Worm (Caenorhabditis elegans): Measurements from ENCODE around the gene F01D4.5.
A peak's percentile ranks its signal among the peaks of the same experiment; 100 is the strongest.

The F01D4.5 gene

DNA sequence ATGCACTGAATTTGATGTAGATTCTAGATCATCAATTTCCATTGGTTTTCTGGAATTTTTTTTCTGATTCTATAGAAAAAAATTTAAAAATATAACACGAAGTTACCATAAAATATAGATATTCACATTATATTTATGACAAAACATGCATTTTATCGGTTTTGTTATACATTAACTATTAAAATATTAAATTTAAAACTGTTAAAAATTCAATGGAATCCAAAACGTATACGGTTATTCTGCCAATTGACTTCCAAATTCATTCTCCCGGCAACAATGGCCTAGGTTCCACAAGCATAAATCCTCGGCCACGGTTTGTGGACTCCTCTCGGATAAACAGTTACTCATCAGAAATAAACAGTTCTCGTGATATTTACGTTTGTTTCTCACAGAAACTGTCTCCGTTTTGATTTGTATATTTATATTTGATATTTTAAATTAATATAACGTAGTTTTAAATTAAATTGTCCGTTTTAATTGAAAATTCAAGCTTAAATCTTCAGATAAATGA lies at the start of gene F01D4.5, which contains the start of gene ced-5 (continued):
- TF ChIP-seq C04F5.9 (tag; optimal IDR thresholded peaks at IDR 0.05) (peak; percentile 92), lir-3 (tag; optimal IDR thresholded peaks at IDR 0.05; ENCODE audit: poor library complexity) (peak; percentile 98), alr-1 (tag; optimal IDR thresholded peaks at IDR 0.05; ENCODE audit: borderline replicate concordance) (no peak), fkh-10 (GFP tag; optimal IDR thresholded peaks at IDR 0.05) (no peak), zag-1 (tag; optimal IDR thresholded peaks at IDR 0.05) (no peak), ceh-90 (tag; optimal IDR thresholded peaks at IDR 0.05) (peak; percentile 99), nhr-19 (GFP tag; conservative IDR thresholded peaks at IDR 0.05) (peak; percentile 92), mab-9 (GFP tag; IDR thresholded peaks at IDR 0.05) (peak; percentile 87), tbx-2 (tag; optimal IDR thresholded peaks at IDR 0.05) (peak; percentile 95), ztf-4 (tag; optimal IDR thresholded peaks at IDR 0.05) (peak; percentile 58), ceh-8 (GFP tag; optimal IDR thresholded peaks at IDR 0.05) (peak; percentile 88), lin-35 (GFP tag; optimal IDR thresholded peaks at IDR 0.05) (peak; percentile 70 to 86), egl-27 (tag; optimal IDR thresholded peaks at IDR 0.05) (no peak), sox-4 (tag; optimal IDR thresholded peaks at IDR 0.05) (peak; percentile 96), efl-3 (GFP tag; optimal IDR thresholded peaks at IDR 0.05) (peak; percentile 77), ceh-88 (GFP tag; IDR thresholded peaks at IDR 0.05) (peak; percentile 79), unc-98 (GFP tag; IDR thresholded peaks at IDR 0.05) (peak; percentile 90), isw-1 (GFP tag; IDR thresholded peaks at IDR 0.05) (peak; percentile 79), lin-39 (tag; optimal IDR thresholded peaks at IDR 0.05) (peak; percentile 72), pag-3 (tag; optimal IDR thresholded peaks at IDR 0.05; ENCODE audit: borderline replicate concordance, insufficient read depth) (peak; percentile 21), skn-1 (tag; optimal IDR thresholded peaks at IDR 0.05) (peak; percentile 69), unc-62 (GFP tag; optimal IDR thresholded peaks at IDR 0.05) (no peak), fkh-4 (tag; optimal IDR thresholded peaks at IDR 0.05; ENCODE audit: borderline replicate concordance) (peak; percentile 99), Y116A8C.19 (tag; optimal IDR thresholded peaks at IDR 0.05; ENCODE audit: borderline replicate concordance) (peak; percentile 94), ceh-82 (tag; optimal IDR thresholded peaks at IDR 0.05) (peak; percentile 56 to 65 (median 63)), hlh-4 (tag; optimal IDR thresholded peaks at IDR 0.05) (peak; percentile 94), C34B4.2 (tag; optimal IDR thresholded peaks at IDR 0.05) (peak; percentile 35), ces-1 (GFP tag; optimal IDR thresholded peaks at IDR 0.05) (no peak), nhr-12 (tag; optimal IDR thresholded peaks at IDR 0.05) (no peak), rnt-1 (tag; optimal IDR thresholded peaks at IDR 0.05) (peak; percentile 100), nhr-76 (tag; optimal IDR thresholded peaks at IDR 0.05) (no peak)

DNA sequence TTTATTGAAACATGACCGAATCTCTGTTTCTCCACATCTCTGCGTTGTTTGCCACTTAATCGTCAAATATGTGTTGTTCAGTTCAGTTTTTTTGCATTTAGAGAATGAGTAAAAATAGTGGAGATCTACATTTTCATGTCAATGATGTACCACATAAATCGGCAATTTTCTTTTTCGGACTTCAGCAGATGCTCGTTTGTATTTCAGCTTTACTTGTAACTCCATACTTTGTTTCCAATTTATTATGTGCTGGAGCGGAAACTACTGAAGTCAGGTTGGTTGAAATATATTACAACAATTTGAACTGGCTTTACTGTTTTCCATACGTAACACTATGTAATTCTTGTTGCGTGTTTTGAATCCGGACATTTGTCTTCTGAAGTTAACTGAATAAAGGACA lies 47.2 kb upstream of the F01D4.5 start, which contains the start of gene T07G12.2:
TSS of gene T07G12.2 (plus strand) at position 62 of the 400 bp plus-strand sequence.
- TF ChIP-seq dpl-1 (GFP tag; optimal IDR thresholded peaks at IDR 0.05) (no peak), elt-3 (tag; optimal IDR thresholded peaks at IDR 0.05) (no peak), swsn-7 (tag; optimal IDR thresholded peaks at IDR 0.05) (no peak), zag-1 (tag; optimal IDR thresholded peaks at IDR 0.05) (no peak), rnt-1 (tag; optimal IDR thresholded peaks at IDR 0.05) (no peak), mdl-1 (tag; optimal IDR thresholded peaks at IDR 0.05) (no peak), xbp-1 (tag; optimal IDR thresholded peaks at IDR 0.05) (no peak), ces-1 (GFP tag; optimal IDR thresholded peaks at IDR 0.05) (no peak), lin-13 (GFP tag; optimal IDR thresholded peaks at IDR 0.05) (no peak), alr-1 (tag; optimal IDR thresholded peaks at IDR 0.05; ENCODE audit: borderline replicate concordance) (no peak), fkh-4 (tag; optimal IDR thresholded peaks at IDR 0.05; ENCODE audit: borderline replicate concordance) (no peak), tlp-1 (tag; optimal IDR thresholded peaks at IDR 0.05) (no peak)
